Fruit fly (Drosophila melanogaster): ENCODE results near the gene CG33645.

Gene CG33645

dm6 chr2L:13514945-13515687, 17.5 kb upstream of the CG33645 start (continued):
- TF ChIP-seq nom (GFP tag; optimal IDR thresholded peaks at IDR 0.05): no peak
- TF ChIP-seq CG13287 (GFP tag; IDR thresholded peaks at IDR 0.05; ENCODE audit: partially characterized antibody): no peak
- no peak for TF ChIP-seq CG11723 (GFP tag; optimal IDR thresholded peaks at IDR 0.05)
- peak; percentile 41 for TF ChIP-seq wor (GFP tag; IDR thresholded peaks at IDR 0.05)
- no peak for TF ChIP-seq bigmax (GFP tag; optimal IDR thresholded peaks at IDR 0.05)
- TF ChIP-seq NC2α (GFP tag; optimal IDR thresholded peaks at IDR 0.05): no peak
- no peak for TF ChIP-seq ham (GFP tag; IDR thresholded peaks at IDR 0.05)
- TF ChIP-seq eyg (GFP tag; optimal IDR thresholded peaks at IDR 0.05): peak; percentile 69
- TF ChIP-seq CG7372 (GFP tag; IDR thresholded peaks at IDR 0.05): peak; percentile 27; the same call in 1 of the 2 replicates
- TF ChIP-seq slbo (GFP tag; IDR thresholded peaks at IDR 0.05): peak; percentile 86
- TF ChIP-seq Eip74EF (GFP tag; optimal IDR thresholded peaks at IDR 0.05): peak in 1 of 2 experiments; percentile 70
- no peak for TF ChIP-seq BEAF-32 (GFP tag; optimal IDR thresholded peaks at IDR 0.05)
- peak; percentile 71 for TF ChIP-seq CG31388 (GFP tag; optimal IDR thresholded peaks at IDR 0.05)
- TF ChIP-seq CG18011 (GFP tag; optimal IDR thresholded peaks at IDR 0.05): no peak
- TF ChIP-seq pb (GFP tag; optimal IDR thresholded peaks at IDR 0.05): peak; percentile 80
- TF ChIP-seq phol (tag; optimal IDR thresholded peaks at IDR 0.05): peak; percentile 85
- TF ChIP-seq dan (GFP tag; IDR thresholded peaks at IDR 0.05): no peak
- TF ChIP-seq Dek (tag; optimal IDR thresholded peaks at IDR 0.05): peak; percentile 67
- no peak for TF ChIP-seq hbn (GFP tag; IDR thresholded peaks at IDR 0.05; ENCODE audit: partially characterized antibody)
- peak; percentile 76 for TF ChIP-seq CG12104 (GFP tag; optimal IDR thresholded peaks at IDR 0.05)
- peak; percentile 43 for TF ChIP-seq CG12659 (GFP tag; optimal IDR thresholded peaks at IDR 0.05)
- no peak for TF ChIP-seq CG12769 (tag; optimal IDR thresholded peaks at IDR 0.05)
- no peak for TF ChIP-seq CG9797 (GFP tag; optimal IDR thresholded peaks at IDR 0.05)
- peak; percentile 76 for TF ChIP-seq B-H1 (GFP tag; IDR thresholded peaks at IDR 0.05)
- no peak for TF ChIP-seq CG13123 (GFP tag; optimal IDR thresholded peaks at IDR 0.05)
- TF ChIP-seq CG15073 (GFP tag; optimal IDR thresholded peaks at IDR 0.05): no peak
- TF ChIP-seq tx (GFP tag; optimal IDR thresholded peaks at IDR 0.05): peak; percentile 47
- peak; percentile 84 for TF ChIP-seq Fer3 (tag; optimal IDR thresholded peaks at IDR 0.05)
- no peak for TF ChIP-seq CG10321 (GFP tag; IDR thresholded peaks at IDR 0.05)
- no peak for TF ChIP-seq hth (optimal IDR thresholded peaks at IDR 0.05)
- peak; percentile 71 for TF ChIP-seq Asciz (GFP tag; optimal IDR thresholded peaks at IDR 0.05)
- TF ChIP-seq CG2678 (tag; optimal IDR thresholded peaks at IDR 0.05): peak; percentile 82
- peak; percentile 77 for TF ChIP-seq slou (GFP tag; optimal IDR thresholded peaks at IDR 0.05)
- no peak for TF ChIP-seq HLHmδ (GFP tag; optimal IDR thresholded peaks at IDR 0.05)
- TF ChIP-seq ttk (GFP tag; IDR thresholded peaks at IDR 0.05): peak; percentile 43
- peak; percentile 60; the same call in 2 of the 3 replicates for TF ChIP-seq CG3726 (GFP tag; IDR thresholded peaks at IDR 0.05)
- TF ChIP-seq Sin3A (optimal IDR thresholded peaks at IDR 0.05): no peak
- no peak; the same call in 1 of the 2 replicates for TF ChIP-seq MBD-R2 (GFP tag; IDR thresholded peaks at IDR 0.05)
- peak; percentile 98 for TF ChIP-seq Med (GFP tag)
- peak; percentile 66 for TF ChIP-seq pnt (GFP tag; optimal IDR thresholded peaks at IDR 0.05)
- TF ChIP-seq D (optimal IDR thresholded peaks at IDR 0.05): no peak
- peak; percentile 54 for TF ChIP-seq D (GFP tag; optimal IDR thresholded peaks at IDR 0.05)
- TF ChIP-seq Ets97D (GFP tag; optimal IDR thresholded peaks at IDR 0.05): peak; percentile 72
- TF ChIP-seq CG32767 (GFP tag; IDR thresholded peaks at IDR 0.05): peak; percentile 72; the same call in 1 of the 2 replicates
- TF ChIP-seq disco-r (GFP tag; optimal IDR thresholded peaks at IDR 0.05): peak; percentile 71
- TF ChIP-seq CG6272 (GFP tag; IDR thresholded peaks at IDR 0.05): no peak; the same call in 1 of the 2 replicates
- peak; percentile 67 for TF ChIP-seq H2.0 (GFP tag; IDR thresholded peaks at IDR 0.05)
- peak; percentile 94 for TF ChIP-seq twi (tag; optimal IDR thresholded peaks at IDR 0.05)
- peak; percentile 71 for TF ChIP-seq CG17612 (GFP tag; IDR thresholded peaks at IDR 0.05)
- peak; percentile 61 for TF ChIP-seq CG5245 (GFP tag; optimal IDR thresholded peaks at IDR 0.05)
